Worm (Caenorhabditis elegans) whole organism, early embryonic: ENCODE measurements around the gene rip-1.

Source experiments
- B0310.2 ChIP-seq: sonication (generic microtip); optimal IDR thresholded peaks from 2 replicates; lab custom pipeline; 2016; ENCODE audit warnings: mild to moderate bottlenecking, missing genetic modification characterization, missing compliant biosample characterization
- F13C5.2 ChIP-seq: sonication (generic microtip); optimal IDR thresholded peaks from 2 replicates; lab custom pipeline; 2017; ENCODE audit warnings: mild to moderate bottlenecking, missing genetic modification characterization, inconsistent platforms, missing compliant biosample characterization
- aly-1 ChIP-seq: sonication (generic microtip); optimal IDR thresholded peaks from 2 replicates; lab custom pipeline; 2016; ENCODE audit warnings: missing genetic modification characterization, missing compliant biosample characterization
- ama-1 ChIP-seq: fragments of 150-350 bp; optimal IDR thresholded peaks from 2 replicates; lab custom pipeline; 2014
- ceh-13 ChIP-seq: fragments of 200-800 bp; sonication (Bioruptor generic); optimal IDR thresholded peaks from 2 replicates; lab custom pipeline; 2018; ENCODE audit warnings: mild to moderate bottlenecking, missing genetic modification characterization, missing compliant biosample characterization
- ceh-36 ChIP-seq: sonication (generic microtip); optimal IDR thresholded peaks from 2 replicates; lab custom pipeline; 2016; ENCODE audit warnings: missing genetic modification characterization, inconsistent platforms, missing compliant biosample characterization
- ets-7 ChIP-seq: sonication (generic microtip); optimal IDR thresholded peaks from 2 replicates; lab custom pipeline; 2016; ENCODE audit warnings: missing genotype, missing genetic modification characterization, missing compliant biosample characterization
- flt-1 ChIP-seq: fragments of 200-800 bp; sonication (Bioruptor generic); IDR thresholded peaks from 2 replicates; pipeline ENCODE4 v1.3.6; 2022; ENCODE audit warnings: missing genetic modification characterization, missing compliant biosample characterization
- hmbx-1 ChIP-seq: sonication (generic microtip); optimal IDR thresholded peaks from 2 replicates; lab custom pipeline; 2016; ENCODE audit warnings: mild to moderate bottlenecking, missing genetic modification characterization, missing compliant biosample characterization
- hmg-4 ChIP-seq: fragments of 200-800 bp; sonication (Bioruptor generic); optimal IDR thresholded peaks from 2 replicates; lab custom pipeline; 2018; ENCODE audit warnings: mild to moderate bottlenecking, missing genetic modification characterization, missing compliant biosample characterization
- hnd-1 ChIP-seq: sonication (generic microtip); optimal IDR thresholded peaks from 2 replicates; lab custom pipeline; 2016; ENCODE audit warnings: missing genetic modification characterization, missing compliant biosample characterization
- pes-1 ChIP-seq: fragments of 200-800 bp; sonication (Bioruptor generic); IDR thresholded peaks from 2 replicates; pipeline ENCODE4 v1.3.6; 2022; ENCODE audit warnings: missing genetic modification reagents, missing genetic modification characterization, missing compliant biosample characterization
- scrt-1 ChIP-seq: fragments of 200-800 bp; sonication (Bioruptor generic); IDR thresholded peaks from 2 replicates; pipeline ENCODE4 v1.3.6; 2022; ENCODE audit warnings: missing genetic modification characterization, missing compliant biosample characterization
- sea-1 ChIP-seq: fragments of 200-800 bp; sonication (Bioruptor generic); conservative IDR thresholded peaks from 2 replicates; pipeline ENCODE4 v1.3.6; 2022; ENCODE audit warnings: missing genetic modification characterization, missing compliant biosample characterization
- tbx-11 ChIP-seq: fragments of 200-800 bp; sonication (Bioruptor generic); IDR thresholded peaks from 2 replicates; pipeline ENCODE4 v1.3.6; 2022; ENCODE audit warnings: missing genetic modification characterization, missing compliant biosample characterization
- tbx-37 ChIP-seq: fragments of 200-800 bp; sonication (Bioruptor generic); conservative IDR thresholded peaks from 2 replicates; pipeline ENCODE4 v1.3.6; 2022; ENCODE audit warnings: missing genetic modification reagents, missing genetic modification characterization, missing compliant biosample characterization
- tra-4 ChIP-seq: sonication (generic microtip); optimal IDR thresholded peaks from 2 replicates; lab custom pipeline; 2017; ENCODE audit warnings: missing genetic modification characterization, missing compliant biosample characterization

rip-1 gene

ce11 chrIII:10258641-10259040, at the start of gene rip-1:
Gene rip-1 (minus strand): TSS chrIII:10258741.
- no peak for TF ChIP-seq pes-1
- no peak for TF ChIP-seq ceh-36
- no peak for TF ChIP-seq hnd-1 (tag; lab: Kevin White, UChicago)
- no peak for TF ChIP-seq tbx-11 (GFP tag; lab: Robert Waterston, UW)

DNA sequence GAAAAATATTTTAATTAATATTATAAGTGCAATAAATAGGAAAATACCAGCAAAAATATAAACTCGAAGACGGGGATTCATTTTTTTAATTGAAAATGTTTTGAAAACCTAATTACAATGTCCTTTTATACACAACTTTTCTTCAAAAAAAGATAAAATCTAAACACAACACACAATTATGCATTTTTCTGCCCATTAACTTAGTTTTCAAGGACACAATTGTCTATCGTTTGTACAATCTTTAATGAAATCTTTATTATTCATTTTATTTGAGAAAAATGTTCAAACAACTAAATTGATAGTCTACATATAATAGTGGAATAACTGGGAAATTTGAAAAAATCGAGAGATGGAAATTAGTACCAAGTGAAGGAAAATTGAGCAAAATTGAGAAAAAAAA, 47.5 kb upstream of the rip-1 start, which contains the start of gene T07A5.1:
TSS of gene T07A5.1 (minus strand) at position 149 of the 400 bp plus-strand sequence.
- TF ChIP-seq pes-1 (no peak), B0310.2 (tag; lab: Kevin White, UChicago) (no peak), aly-1 (no peak), tra-4 (tag; lab: Kevin White, UChicago) (no peak), sea-1 (GFP tag; lab: Robert Waterston, UW) (no peak), flt-1 (GFP tag; lab: Robert Waterston, UW) (no peak), ceh-36 (no peak), ceh-13 (GFP tag; lab: Kevin White, UChicago) (no peak), ets-7 (tag; lab: Kevin White, UChicago) (no peak), F13C5.2 (no peak), hmbx-1 (tag; lab: Kevin White, UChicago) (no peak), hnd-1 (tag; lab: Kevin White, UChicago) (no peak), tbx-37 (no peak), ama-1 (no peak), scrt-1 (GFP tag; lab: Robert Waterston, UW) (no peak), tbx-11 (GFP tag; lab: Robert Waterston, UW) (no peak), hmg-4 (GFP tag; lab: Kevin White, UChicago) (no peak)

DNA sequence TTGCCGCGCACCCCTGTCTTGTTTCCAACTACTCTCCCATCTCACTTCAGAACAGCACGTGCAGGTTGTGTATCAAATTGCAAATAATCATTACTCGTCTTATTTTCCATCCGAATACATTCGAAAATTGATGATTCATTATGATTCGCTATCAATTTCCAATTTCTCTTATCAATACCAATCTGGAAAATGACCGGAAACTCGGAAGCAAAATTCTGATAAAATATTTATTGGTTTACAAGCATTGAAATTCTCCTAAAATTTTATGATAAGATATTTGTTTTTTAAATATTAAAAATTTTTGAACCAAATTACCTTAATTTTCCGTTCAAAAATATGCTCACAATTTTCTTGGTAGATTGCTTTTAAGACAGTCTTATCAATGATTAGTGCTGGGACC, 46.8 kb upstream of the rip-1 start:
- TF ChIP-seq ceh-13 (GFP tag; lab: Kevin White, UChicago) (no peak), pes-1 (no peak), F13C5.2 (no peak), ama-1 (no peak), B0310.2 (tag; lab: Kevin White, UChicago) (no peak), hnd-1 (tag; lab: Kevin White, UChicago) (no peak), ceh-36 (no peak), tra-4 (tag; lab: Kevin White, UChicago) (no peak), hmg-4 (GFP tag; lab: Kevin White, UChicago) (no peak), tbx-11 (GFP tag; lab: Robert Waterston, UW) (no peak), hmbx-1 (tag; lab: Kevin White, UChicago) (no peak), aly-1 (no peak), sea-1 (GFP tag; lab: Robert Waterston, UW) (no peak), scrt-1 (GFP tag; lab: Robert Waterston, UW) (no peak), flt-1 (GFP tag; lab: Robert Waterston, UW) (no peak), tbx-37 (no peak), ets-7 (tag; lab: Kevin White, UChicago) (no peak)

- TF ChIP-seq scrt-1 (GFP tag; lab: Robert Waterston, UW) (no peak), aly-1 (no peak), ceh-36 (no peak), pes-1 (no peak), hmbx-1 (tag; lab: Kevin White, UChicago) (no peak), ets-7 (tag; lab: Kevin White, UChicago) (no peak), hnd-1 (tag; lab: Kevin White, UChicago) (no peak), ceh-13 (GFP tag; lab: Kevin White, UChicago) (no peak), tra-4 (tag; lab: Kevin White, UChicago) (no peak)
These were observed 41.5 kb upstream of the rip-1 start, which contains the start of gene vglu-3 for ce11 chrIII:10300078-10300477. Gene vglu-3 (plus strand): TSS chrIII:10300378.

- TF ChIP-seq aly-1 (no peak), sea-1 (GFP tag; lab: Robert Waterston, UW) (no peak)
These were observed 38.4 kb upstream of the rip-1 start for ce11 chrIII:10296904-10297303.

ce11 chrIII:10294837-10295236, 36.3 kb upstream of the rip-1 start, which contains the start of gene vglu-2:
Gene vglu-2 (plus strand): TSS chrIII:10295137.
- TF ChIP-seq hmg-4 (GFP tag; lab: Kevin White, UChicago) (no peak), B0310.2 (tag; lab: Kevin White, UChicago) (no peak), ceh-13 (GFP tag; lab: Kevin White, UChicago) (no peak), F13C5.2 (no peak), pes-1 (no peak), ama-1 (no peak), ets-7 (tag; lab: Kevin White, UChicago) (no peak), hmbx-1 (tag; lab: Kevin White, UChicago) (no peak), tra-4 (tag; lab: Kevin White, UChicago) (no peak), flt-1 (GFP tag; lab: Robert Waterston, UW) (no peak), tbx-11 (GFP tag; lab: Robert Waterston, UW) (no peak), tbx-37 (no peak), ceh-36 (no peak), sea-1 (GFP tag; lab: Robert Waterston, UW) (no peak), hnd-1 (tag; lab: Kevin White, UChicago) (no peak), aly-1 (no peak)

DNA sequence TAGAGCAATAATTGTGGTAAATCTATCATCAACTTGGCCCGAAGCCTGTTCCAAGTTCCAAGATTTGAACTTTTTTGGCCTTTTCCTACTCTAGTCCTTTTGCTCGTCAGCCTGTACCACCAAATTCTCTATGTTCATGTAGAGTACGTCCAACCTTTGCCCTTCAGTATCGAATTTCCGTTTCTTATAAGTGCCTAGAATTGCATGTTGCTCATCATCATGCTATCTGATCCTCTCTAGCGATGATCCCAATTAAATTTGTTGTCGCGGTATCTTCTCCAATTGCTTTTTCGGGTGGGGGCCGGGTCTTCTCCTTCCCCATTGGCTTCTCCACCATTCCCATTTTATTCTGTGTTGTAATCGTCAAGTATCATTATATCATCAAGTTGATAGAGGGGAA, 35.4 kb upstream of the rip-1 start:
- TF ChIP-seq hmbx-1 (tag; lab: Kevin White, UChicago): no peak
- no peak for TF ChIP-seq flt-1 (GFP tag; lab: Robert Waterston, UW)
- no peak for TF ChIP-seq sea-1 (GFP tag; lab: Robert Waterston, UW)
- TF ChIP-seq tbx-37: no peak
- TF ChIP-seq hmg-4 (GFP tag; lab: Kevin White, UChicago): no peak
- TF ChIP-seq ets-7 (tag; lab: Kevin White, UChicago): no peak
- no peak for TF ChIP-seq tra-4 (tag; lab: Kevin White, UChicago)
- no peak for TF ChIP-seq scrt-1 (GFP tag; lab: Robert Waterston, UW)
- TF ChIP-seq B0310.2 (tag; lab: Kevin White, UChicago): no peak
- no peak for TF ChIP-seq F13C5.2
- TF ChIP-seq ama-1: no peak
- no peak for TF ChIP-seq ceh-13 (GFP tag; lab: Kevin White, UChicago)

DNA sequence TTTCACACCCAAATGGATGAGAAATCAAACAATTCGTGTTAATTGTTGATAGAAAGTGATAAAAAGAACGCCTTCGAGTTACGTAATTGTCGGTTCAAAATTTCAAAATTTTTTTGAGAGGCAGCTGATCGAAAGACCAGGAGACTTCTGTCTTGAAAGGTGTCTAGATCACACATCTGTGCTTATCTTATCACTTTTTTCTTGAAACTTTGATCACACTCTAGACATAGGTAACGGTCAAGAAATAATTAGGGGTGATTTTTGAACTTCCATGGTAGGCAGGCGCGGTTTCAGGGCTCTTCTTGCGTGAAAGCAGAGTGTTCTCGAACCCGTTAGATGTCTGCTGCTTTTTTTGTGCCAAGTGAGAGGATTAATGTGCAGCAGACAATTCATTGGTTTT, 34.8 kb upstream of the rip-1 start:
- TF ChIP-seq ets-7 (tag; lab: Kevin White, UChicago) (no peak), ceh-36 (no peak), tbx-11 (GFP tag; lab: Robert Waterston, UW) (no peak)
